Worm (Caenorhabditis elegans): Measurements from ENCODE around the gene inft-2.

DNA sequence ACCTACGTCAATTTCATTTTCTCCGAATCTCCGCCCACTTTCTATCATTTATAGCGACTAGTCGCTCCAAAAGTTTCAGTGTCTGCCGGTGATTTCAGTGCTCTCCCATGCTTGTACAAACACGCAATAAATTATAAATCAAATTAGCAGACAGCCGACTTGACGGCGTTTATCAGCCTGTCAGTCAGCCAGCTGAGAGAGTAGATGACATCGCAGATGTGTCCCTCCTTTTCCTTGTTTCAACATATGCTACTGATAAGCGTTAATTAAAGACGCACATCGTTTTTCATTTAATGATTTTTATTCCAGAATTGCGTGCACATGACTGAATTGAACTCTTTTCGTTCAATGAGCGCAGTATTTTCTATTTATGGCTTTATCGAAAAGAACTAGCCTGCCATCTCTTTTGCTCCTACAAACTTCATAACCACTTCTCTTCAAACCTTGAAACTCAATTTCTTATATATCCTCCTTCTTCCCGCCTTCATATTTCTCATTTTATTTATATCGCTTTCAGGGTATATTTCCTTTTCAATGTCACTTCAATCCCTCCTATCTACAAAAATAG is 41.2 kb downstream of the inft-2 start, which contains the start of gene lap-2:
- TF ChIP-seq ets-7 (tag; optimal IDR thresholded peaks at IDR 0.05), result no peak
- TF ChIP-seq ceh-13 (GFP tag; optimal IDR thresholded peaks at IDR 0.05), result no peak
- no peak for TF ChIP-seq hmbx-1 (tag; optimal IDR thresholded peaks at IDR 0.05)

Data from whole organism, early embryonic.